Fruit fly (Drosophila melanogaster) whole organism, embryonic: ENCODE data around the gene Upf2.

Experiments used
- BEAF-32 ChIP-seq: fragments of 200-800 bp; sonication (Bioruptor generic); optimal IDR thresholded peaks from 3 replicates; lab custom pipeline; 2017; ENCODE audit warnings: missing biosample characterization, missing genetic modification characterization, mild to moderate bottlenecking, moderate library complexity, missing genetic modification reagents
- CG10959 ChIP-seq: fragments of 200-800 bp; sonication (Bioruptor generic); IDR thresholded peaks from 2 replicates; pipeline ENCODE4 v1.3.6; 2022; ENCODE audit warnings: missing biosample characterization, missing genetic modification characterization
- CG11696 ChIP-seq: fragments of 200-800 bp; sonication (Bioruptor generic); IDR thresholded peaks from 2 replicates; pipeline ENCODE4 v1.3.6; 2022; ENCODE audit warnings: missing biosample characterization, missing genetic modification characterization
- CG12219 ChIP-seq: fragments of 200-800 bp; sonication (Bioruptor generic); optimal IDR thresholded peaks from 3 replicates; lab custom pipeline; 2018; ENCODE audit warnings: missing biosample characterization, mild to moderate bottlenecking, missing genetic modification characterization
- CG13624 ChIP-seq: fragments of 200-800 bp; sonication (Bioruptor generic); optimal IDR thresholded peaks from 2 replicates; lab custom pipeline; 2016; ENCODE audit warnings: missing biosample characterization, missing genetic modification characterization
- CG14014 ChIP-seq: fragments of 200-800 bp; sonication (Bioruptor generic); IDR thresholded peaks from 2 replicates; pipeline ENCODE4 v1.3.6; 2022; ENCODE audit warnings: missing biosample characterization, missing genetic modification characterization
- CG15601 ChIP-seq: fragments of 200-800 bp; sonication (Bioruptor generic); optimal IDR thresholded peaks from 3 replicates; lab custom pipeline; 2019; ENCODE audit warnings: missing biosample characterization, mild to moderate bottlenecking, missing genetic modification characterization, moderate library complexity
- CG17802 ChIP-seq: fragments of 200-800 bp; sonication (Bioruptor generic); optimal IDR thresholded peaks from 2 replicates; lab custom pipeline; 2018; ENCODE audit warnings: missing biosample characterization, mild to moderate bottlenecking, missing genetic modification characterization, moderate library complexity
- CG1792 ChIP-seq: fragments of 200-800 bp; sonication (Bioruptor generic); optimal IDR thresholded peaks from 2 replicates; lab custom pipeline; 2016; ENCODE audit warnings: missing biosample characterization, missing genetic modification characterization
- CG18262 ChIP-seq: fragments of 200-800 bp; optimal IDR thresholded peaks from 3 replicates; lab custom pipeline; 2019; ENCODE audit warnings: missing biosample characterization, mild to moderate bottlenecking, missing genetic modification characterization, moderate library complexity
- CG18476 ChIP-seq: fragments of 200-800 bp; sonication (Bioruptor generic); optimal IDR thresholded peaks from 2 replicates; lab custom pipeline; 2016; ENCODE audit warnings: missing biosample characterization, mild to moderate bottlenecking, missing genetic modification characterization
- CG18764 ChIP-seq: fragments of 200-800 bp; sonication (Bioruptor generic); optimal IDR thresholded peaks from 3 replicates; lab custom pipeline; 2016; ENCODE audit warnings: missing biosample characterization, missing genetic modification characterization
- CG34422 ChIP-seq: fragments of 200-800 bp; sonication (Bioruptor generic); IDR thresholded peaks from 3 replicates; pipeline ENCODE4 v1.3.6; 2022; ENCODE audit warnings: missing biosample characterization, missing genetic modification characterization
- CG4404 ChIP-seq: fragments of 200-800 bp; sonication (Bioruptor generic); IDR thresholded peaks from 2 replicates; pipeline ENCODE4 v1.3.6; 2022; ENCODE audit warnings: missing biosample characterization, missing genetic modification characterization
- CG6272 ChIP-seq: fragments of 200-800 bp; sonication (Bioruptor generic); IDR thresholded peaks from 2 replicates; pipeline ENCODE4 v1.3.6; 2022; ENCODE audit warnings: missing biosample characterization, missing genetic modification characterization
- CG8388 ChIP-seq: fragments of 200-800 bp; sonication (Bioruptor generic); optimal IDR thresholded peaks from 2 replicates; lab custom pipeline; 2019; ENCODE audit warnings: missing biosample characterization, mild to moderate bottlenecking, missing genetic modification characterization, moderate library complexity
- CG8924 ChIP-seq: fragments of 200-800 bp; optimal IDR thresholded peaks from 3 replicates; lab custom pipeline; 2019; ENCODE audit warnings: missing biosample characterization, mild to moderate bottlenecking, missing genetic modification characterization, moderate library complexity
- D ChIP-seq, 2 experiments: fragments of 200-800 bp in 1 of 2; fragments of >200 bp in 1 of 2; sonication (Bioruptor generic) in 1 of 2; optimal IDR thresholded peaks; 2 replicates in 1 of 2; 3 replicates in 1 of 2; lab custom pipeline; 2017; ENCODE audit warnings: mild to moderate bottlenecking in 1 of 2, missing biosample characterization in 1 of 2, missing genetic modification characterization in 1 of 2, missing genetic modification reagents in 1 of 2
- D19B ChIP-seq: fragments of 200-800 bp; sonication (Bioruptor generic); optimal IDR thresholded peaks from 2 replicates; lab custom pipeline; 2017; ENCODE audit warnings: missing biosample characterization, mild to moderate bottlenecking, missing genetic modification characterization
- Dip2 ChIP-seq: fragments of 200-800 bp; sonication (Bioruptor generic); IDR thresholded peaks from 2 replicates; pipeline ENCODE4 v1.3.6; 2022; ENCODE audit warnings: missing biosample characterization, missing genetic modification characterization
- Drgx ChIP-seq: fragments of 200-800 bp; sonication (Bioruptor generic); IDR thresholded peaks from 2 replicates; pipeline ENCODE4 v1.3.6; 2022; ENCODE audit warnings: missing biosample characterization, missing genetic modification characterization
- Hmr ChIP-seq: fragments of 200-800 bp; sonication (Bioruptor generic); optimal IDR thresholded peaks from 3 replicates; lab custom pipeline; 2017; ENCODE audit warnings: mild to moderate bottlenecking, missing biosample characterization, missing genetic modification reagents, missing genetic modification characterization
- Hr3 ChIP-seq: fragments of 200-800 bp; sonication (Bioruptor generic); optimal IDR thresholded peaks from 3 replicates; lab custom pipeline; 2016; ENCODE audit warnings: missing biosample characterization, missing genetic modification characterization
- NfI ChIP-seq: fragments of 200-800 bp; sonication (Bioruptor generic); optimal IDR thresholded peaks from 3 replicates; lab custom pipeline; 2018; ENCODE audit warnings: missing biosample characterization, mild to moderate bottlenecking, missing genetic modification characterization, moderate library complexity
- Side ChIP-seq: fragments of 200-800 bp; sonication (Bioruptor generic); optimal IDR thresholded peaks from 2 replicates; lab custom pipeline; 2016; ENCODE audit warnings: missing biosample characterization, missing genetic modification characterization
- ac ChIP-seq: fragments of 200-800 bp; sonication (Bioruptor generic); optimal IDR thresholded peaks from 3 replicates; lab custom pipeline; 2017; ENCODE audit warnings: missing biosample characterization, mild to moderate bottlenecking, missing genetic modification characterization
- al ChIP-seq: fragments of 200-800 bp; sonication (Bioruptor generic); IDR thresholded peaks from 2 replicates; pipeline ENCODE4 v1.3.6; 2022; ENCODE audit warnings: missing biosample characterization, missing genetic modification characterization
- aop ChIP-seq: fragments of 200-800 bp; sonication (Bioruptor generic); IDR thresholded peaks from 2 replicates; pipeline ENCODE4 v1.3.6; 2022; ENCODE audit warnings: missing biosample characterization, missing genetic modification characterization
- ash1 ChIP-seq: fragments of 200-800 bp; sonication (Bioruptor generic); optimal IDR thresholded peaks from 2 replicates; lab custom pipeline; 2018; ENCODE audit warnings: missing biosample characterization, mild to moderate bottlenecking, missing genetic modification characterization
- cato ChIP-seq: fragments of 200-800 bp; sonication (Bioruptor generic); optimal IDR thresholded peaks from 2 replicates; lab custom pipeline; 2016; ENCODE audit warnings: missing biosample characterization, missing genetic modification characterization, borderline replicate concordance
- chif ChIP-seq, 2 experiments: fragments of 200-800 bp; sonication (Bioruptor generic); optimal IDR thresholded peaks; 3 replicates each; lab custom pipeline; 2016; ENCODE audit warnings: missing biosample characterization in 2 of 2, missing genetic modification characterization in 2 of 2
- chinmo ChIP-seq: fragments of 200-800 bp; sonication (Bioruptor generic); IDR thresholded peaks from 4 replicates; pipeline ENCODE4 v1.3.6; 2022; ENCODE audit warnings: missing biosample characterization, missing genetic modification characterization; ENCODE audit not compliant: partially characterized antibody
- dmrt11E ChIP-seq: fragments of 200-800 bp; sonication (Bioruptor generic); optimal IDR thresholded peaks from 3 replicates; lab custom pipeline; 2018; ENCODE audit warnings: missing biosample characterization, mild to moderate bottlenecking, missing genetic modification characterization, moderate library complexity
- eve ChIP-seq, 2 experiments: fragments of >200 bp; optimal IDR thresholded peaks; 2 replicates each; lab custom pipeline; 2017; ENCODE audit warnings: missing biosample characterization in 2 of 2, missing genetic modification characterization in 2 of 2
- gsb ChIP-seq: fragments of 200-800 bp; sonication (Bioruptor generic); IDR thresholded peaks from 2 replicates; pipeline ENCODE4 v1.3.6; 2022; ENCODE audit warnings: missing biosample characterization, missing genetic modification characterization
- gt ChIP-seq: fragments of 200-800 bp; sonication (Bioruptor generic); IDR thresholded peaks from 2 replicates; pipeline ENCODE4 v1.3.6; 2022; ENCODE audit warnings: missing biosample characterization, missing genetic modification characterization
- insv ChIP-seq, 2 experiments: fragments of 200-800 bp; sonication (Bioruptor generic); optimal IDR thresholded peaks; 3 replicates each; lab custom pipeline; 2016 to 2018; ENCODE audit warnings: missing biosample characterization in 2 of 2, missing genetic modification characterization in 2 of 2
- jigr1 ChIP-seq: fragments of 200-800 bp; sonication (Bioruptor generic); IDR thresholded peaks from 3 replicates; pipeline ENCODE4 v1.3.6; 2022; ENCODE audit warnings: missing biosample characterization, missing genetic modification characterization
- ken ChIP-seq: fragments of 200-800 bp; sonication (Bioruptor generic); IDR thresholded peaks from 3 replicates; pipeline ENCODE4 v1.3.6; 2022; ENCODE audit warnings: missing biosample characterization, missing genetic modification characterization
- lov ChIP-seq, 2 experiments: fragments of 200-800 bp in 1 of 2; fragments of >200 bp in 1 of 2; sonication (Bioruptor generic) in 1 of 2; IDR thresholded peaks in 1 of 2; optimal IDR thresholded peaks in 1 of 2; 2 replicates in 1 of 2; 3 replicates in 1 of 2; pipeline versions ENCODE4 v1.3.6 to Lab custom; 2017 to 2022; ENCODE audit warnings: missing biosample characterization in 1 of 2, missing genetic modification characterization in 1 of 2
- nmo ChIP-seq: fragments of 200-800 bp; sonication (Bioruptor generic); optimal IDR thresholded peaks from 2 replicates; lab custom pipeline; 2018; ENCODE audit warnings: missing biosample characterization, mild to moderate bottlenecking, missing genetic modification characterization, moderate library complexity
- nom ChIP-seq: fragments of 200-800 bp; sonication (Bioruptor generic); optimal IDR thresholded peaks from 2 replicates; lab custom pipeline; 2017; ENCODE audit warnings: missing biosample characterization, missing genetic modification characterization, mild to moderate bottlenecking, moderate library complexity, missing genetic modification reagents
- org-1 ChIP-seq: fragments of 200-800 bp; sonication (Bioruptor generic); optimal IDR thresholded peaks from 2 replicates; lab custom pipeline; 2017; ENCODE audit warnings: missing biosample characterization, missing genetic modification characterization
- repo ChIP-seq: fragments of 200-800 bp; sonication (Bioruptor generic); optimal IDR thresholded peaks from 2 replicates; lab custom pipeline; 2016; ENCODE audit warnings: missing biosample characterization, missing genetic modification characterization
- schlank ChIP-seq: fragments of 200-800 bp; sonication (Bioruptor generic); optimal IDR thresholded peaks from 2 replicates; lab custom pipeline; 2018; ENCODE audit warnings: missing biosample characterization, mild to moderate bottlenecking, missing genetic modification characterization
- sd ChIP-seq: fragments of 200-800 bp; sonication (Bioruptor generic); optimal IDR thresholded peaks from 3 replicates; lab custom pipeline; 2018; ENCODE audit warnings: missing biosample characterization, mild to moderate bottlenecking, missing genetic modification characterization, moderate library complexity
- sens ChIP-seq: fragments of 200-800 bp; sonication (Bioruptor generic); peaks from one replicate; lab custom pipeline; 2016; ENCODE audit warnings: missing biosample characterization, missing genetic modification characterization
- sens-2 ChIP-seq: fragments of 200-800 bp; sonication (Bioruptor generic); IDR thresholded peaks from 2 replicates; pipeline ENCODE4 v1.3.6; 2022; ENCODE audit warnings: missing biosample characterization, missing genetic modification characterization
- sisA ChIP-seq: fragments of 200-800 bp; sonication (Bioruptor generic); IDR thresholded peaks from 2 replicates; pipeline ENCODE4 v1.3.6; 2022; ENCODE audit warnings: missing biosample characterization, missing genetic modification characterization
- trem ChIP-seq: fragments of 200-800 bp; optimal IDR thresholded peaks from 3 replicates; lab custom pipeline; 2019; ENCODE audit warnings: missing biosample characterization, mild to moderate bottlenecking, missing genetic modification characterization, moderate library complexity
- yki ChIP-seq: fragments of >200 bp; optimal IDR thresholded peaks from 3 replicates; lab custom pipeline; 2018

Gene Upf2

dm6 chrX:8058446-8058900, 16.8 kb downstream of the Upf2 start (continued):
- TF ChIP-seq CG6272 (GFP tag; lab: Robert Waterston, UW): no peak
- TF ChIP-seq CG11696: no peak
- no peak for TF ChIP-seq lov (optimal IDR thresholded peaks at IDR 0.05; lab: Kevin White, UChicago)
- TF ChIP-seq lov (GFP tag; IDR thresholded peaks at IDR 0.05; lab: Robert Waterston, UW): peak; percentile 65; the same call in 2 of the 3 replicates
- TF ChIP-seq sens: peak; percentile 87
- TF ChIP-seq repo (GFP tag; lab: Kevin White, UChicago): no peak
- no peak for TF ChIP-seq ken (GFP tag; lab: Robert Waterston, UW)
- TF ChIP-seq CG34422 (GFP tag; lab: Robert Waterston, UW): no peak
- TF ChIP-seq CG1792 (GFP tag; lab: Kevin White, UChicago): no peak
- TF ChIP-seq nom (GFP tag; lab: Kevin White, UChicago): no peak
- no peak for TF ChIP-seq sens-2
- TF ChIP-seq aop (GFP tag; lab: Robert Waterston, UW): no peak
- TF ChIP-seq CG17802 (tag; lab: Kevin White, UChicago): no peak
- no peak for TF ChIP-seq CG18476 (GFP tag; lab: Kevin White, UChicago)
- no peak for TF ChIP-seq BEAF-32 (GFP tag; lab: Kevin White, UChicago)
- no peak for TF ChIP-seq schlank
- no peak for TF ChIP-seq CG18262 (tag; lab: Kevin White, UChicago)
- TF ChIP-seq sisA (GFP tag; lab: Robert Waterston, UW): no peak
- no peak for TF ChIP-seq jigr1
- no peak for TF ChIP-seq gsb
- no peak for TF ChIP-seq CG4404
- no peak for TF ChIP-seq CG13624 (GFP tag; lab: Kevin White, UChicago)
- TF ChIP-seq Dip2: no peak
- TF ChIP-seq chinmo (GFP tag; lab: Robert Waterston, UW): peak; percentile 99
- 0 out of 2 replicates have a peak, but pooled peaks have one; percentile 30 for TF ChIP-seq Drgx (GFP tag; lab: Robert Waterston, UW)
- TF ChIP-seq cato (GFP tag; lab: Kevin White, UChicago): no peak
- TF ChIP-seq D19B: no peak
- TF ChIP-seq yki (lab: Kevin White, UChicago): no peak
- no peak for TF ChIP-seq chif (GFP tag; optimal IDR thresholded peaks at IDR 0.05; lab: Kevin White, UChicago)
- no peak for TF ChIP-seq CG15601
- peak; percentile 20 for TF ChIP-seq nmo (GFP tag; lab: Kevin White, UChicago)
- TF ChIP-seq gt (GFP tag; lab: Robert Waterston, UW): no peak
- peak; percentile 68 for TF ChIP-seq ash1 (GFP tag; lab: Kevin White, UChicago)
- TF ChIP-seq insv (GFP tag; optimal IDR thresholded peaks at IDR 0.05; lab: Kevin White, UChicago): no peak
- no peak for TF ChIP-seq Side
- TF ChIP-seq CG14014 (GFP tag; lab: Robert Waterston, UW): no peak
- TF ChIP-seq org-1: no peak
- TF ChIP-seq Hr3 (GFP tag; lab: Kevin White, UChicago): no peak
- TF ChIP-seq sd (tag; lab: Kevin White, UChicago): peak; percentile 67
- no peak for TF ChIP-seq Hmr
- TF ChIP-seq CG8924: peak; percentile 73
- no peak for TF ChIP-seq CG10959 (GFP tag; lab: Robert Waterston, UW)
- TF ChIP-seq dmrt11E (tag; lab: Kevin White, UChicago): no peak
- TF ChIP-seq trem (tag; lab: Kevin White, UChicago): no peak
- TF ChIP-seq CG8388 (GFP tag; lab: Kevin White, UChicago): no peak
- peak; percentile 47 for TF ChIP-seq ac (GFP tag; lab: Kevin White, UChicago)
- no peak for TF ChIP-seq eve (GFP tag; optimal IDR thresholded peaks at IDR 0.05; lab: Kevin White, UChicago)
- TF ChIP-seq al (GFP tag; lab: Robert Waterston, UW): no peak
- TF ChIP-seq CG12219: no peak
- TF ChIP-seq D (optimal IDR thresholded peaks at IDR 0.05; lab: Kevin White, UChicago): no peak
- no peak for TF ChIP-seq D (GFP tag; optimal IDR thresholded peaks at IDR 0.05; lab: Kevin White, UChicago)
- TF ChIP-seq CG18764 (GFP tag; lab: Kevin White, UChicago): no peak
- no peak for TF ChIP-seq NfI
